Worm (Caenorhabditis elegans) whole organism, L1 larva: Measurements from ENCODE around the gene T10H9.1.

Source experiments
- efl-3 ChIP-seq: fragments of 200-800 bp; sonication (Bioruptor generic); optimal IDR thresholded peaks from 2 replicates; lab custom pipeline; 2018; ENCODE audit warnings: mild to moderate bottlenecking, missing genetic modification characterization, missing compliant biosample characterization
- egl-27 ChIP-seq, 2 experiments: fragments of 150-350 bp in 1 of 2; sonication (generic microtip); optimal IDR thresholded peaks; 3 replicates each; lab custom pipeline; 2017 to 2018; ENCODE audit warnings: missing biosample characterization in 2 of 2, missing genetic modification characterization in 2 of 2, missing genetic modification reagents in 2 of 2
- jun-1 ChIP-seq: fragments of 150-350 bp; optimal IDR thresholded peaks from 2 replicates; lab custom pipeline; 2014; ENCODE audit warnings: missing biosample characterization, missing genetic modification reagents, missing genetic modification characterization
- lin-39 ChIP-seq: fragments of 150-350 bp; optimal IDR thresholded peaks from 2 replicates; lab custom pipeline; 2014; ENCODE audit warnings: missing biosample characterization, missing genetic modification reagents, missing genetic modification characterization
- mdl-1 ChIP-seq, 2 experiments: fragments of 150-350 bp; optimal IDR thresholded peaks; 2 replicates each; lab custom pipeline; 2014 to 2017; ENCODE audit warnings: missing biosample characterization in 2 of 2, missing genetic modification characterization in 2 of 2, inconsistent platforms in 1 of 2
- nhr-19 ChIP-seq: fragments of 200-800 bp; sonication (Bioruptor generic); conservative IDR thresholded peaks from 2 replicates; pipeline ENCODE4 v1.3.6; 2022; ENCODE audit warnings: missing genetic modification characterization, missing compliant biosample characterization
- nhr-85 ChIP-seq: sonication (generic microtip); peaks from one replicate; lab custom pipeline; 2016; ENCODE audit warnings: missing genetic modification characterization, inconsistent platforms, missing compliant biosample characterization
- rnt-1 ChIP-seq: sonication (generic microtip); optimal IDR thresholded peaks from 2 replicates; lab custom pipeline; 2016; ENCODE audit warnings: mild to moderate bottlenecking, missing genetic modification characterization, moderate library complexity, missing compliant biosample characterization
- skn-1 ChIP-seq: fragments of 150-350 bp; optimal IDR thresholded peaks from 2 replicates; lab custom pipeline; 2014; ENCODE audit warnings: missing biosample characterization, missing genetic modification characterization
- snpc-4 ChIP-seq: fragments of 150-350 bp; optimal IDR thresholded peaks from 2 replicates; lab custom pipeline; 2014; ENCODE audit warnings: missing biosample characterization, missing genetic modification characterization
- sptf-1 ChIP-seq: fragments of 150-350 bp; optimal IDR thresholded peaks from 2 replicates; lab custom pipeline; 2014; ENCODE audit warnings: missing biosample characterization, missing genetic modification characterization
- unc-130 ChIP-seq: fragments of 150-350 bp; optimal IDR thresholded peaks from 2 replicates; lab custom pipeline; 2017; ENCODE audit warnings: missing biosample characterization, missing genetic modification characterization, inconsistent platforms

DNA sequence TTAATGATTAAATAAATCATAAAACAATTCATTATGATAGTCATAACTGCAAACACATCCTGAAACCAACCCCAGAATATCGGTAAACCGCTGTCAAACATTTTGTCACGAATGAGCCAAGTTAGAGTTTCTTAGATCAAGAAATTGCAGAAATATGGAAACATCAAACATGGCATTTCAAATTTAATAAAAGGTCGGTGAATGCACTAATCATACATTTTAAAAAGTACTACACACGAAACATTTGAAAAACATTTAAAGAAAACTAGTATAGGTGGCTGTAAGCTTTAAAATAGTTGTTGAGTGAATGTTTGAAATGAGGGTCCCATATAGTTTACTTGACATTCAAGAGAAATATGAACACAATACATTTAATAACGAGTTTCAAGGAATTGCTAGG, 19.3 kb downstream of the T10H9.1 start, which contains the start of gene str-180:
- TF ChIP-seq unc-130 (no peak), lin-39 (tag; lab: Kevin White, UChicago) (no peak), rnt-1 (tag; lab: Kevin White, UChicago) (no peak), egl-27 (tag; optimal IDR thresholded peaks at IDR 0.05; lab: Kevin White, UChicago) (no peak), snpc-4 (tag; lab: Kevin White, UChicago) (no peak), efl-3 (GFP tag; lab: Kevin White, UChicago) (no peak), jun-1 (tag; lab: Kevin White, UChicago) (no peak), sptf-1 (tag; lab: Kevin White, UChicago) (no peak), nhr-85 (tag; lab: Kevin White, UChicago) (no peak), nhr-19 (no peak), mdl-1 (tag; optimal IDR thresholded peaks at IDR 0.05; lab: Kevin White, UChicago) (no peak), skn-1 (tag; lab: Kevin White, UChicago) (no peak)
